Worm (Caenorhabditis elegans): ENCODE results near the gene M01H9.4.

ce11 chrIV:4449439-4449838 lies 33.3 kb downstream of the M01H9.4 start, which contains the start of gene R08C7.12:
- TF ChIP-seq nhr-23 (tag; optimal IDR thresholded peaks at IDR 0.05) (no peak), nhr-76 (tag; optimal IDR thresholded peaks at IDR 0.05) (no peak), snpc-4 (tag; optimal IDR thresholded peaks at IDR 0.05) (no peak), pha-4 (tag; optimal IDR thresholded peaks at IDR 0.05) (no peak), ztf-4 (tag; optimal IDR thresholded peaks at IDR 0.05) (no peak), ztf-11 (tag; optimal IDR thresholded peaks at IDR 0.05) (no peak), jun-1 (tag; optimal IDR thresholded peaks at IDR 0.05) (no peak), mdl-1 (tag; optimal IDR thresholded peaks at IDR 0.05) (no peak), ceh-82 (tag; optimal IDR thresholded peaks at IDR 0.05) (no peak), unc-39 (tag; optimal IDR thresholded peaks at IDR 0.05) (no peak), pqm-1 (tag; optimal IDR thresholded peaks at IDR 0.05) (no peak), elt-1 (tag; optimal IDR thresholded peaks at IDR 0.05) (no peak), aly-2 (tag; optimal IDR thresholded peaks at IDR 0.05) (no peak), ceh-9 (tag; optimal IDR thresholded peaks at IDR 0.05) (no peak)

All from whole organism, L3 larva.